Fruit fly (Drosophila melanogaster): ENCODE measurements around the gene RluA-2.

The RluA-2 gene

DNA sequence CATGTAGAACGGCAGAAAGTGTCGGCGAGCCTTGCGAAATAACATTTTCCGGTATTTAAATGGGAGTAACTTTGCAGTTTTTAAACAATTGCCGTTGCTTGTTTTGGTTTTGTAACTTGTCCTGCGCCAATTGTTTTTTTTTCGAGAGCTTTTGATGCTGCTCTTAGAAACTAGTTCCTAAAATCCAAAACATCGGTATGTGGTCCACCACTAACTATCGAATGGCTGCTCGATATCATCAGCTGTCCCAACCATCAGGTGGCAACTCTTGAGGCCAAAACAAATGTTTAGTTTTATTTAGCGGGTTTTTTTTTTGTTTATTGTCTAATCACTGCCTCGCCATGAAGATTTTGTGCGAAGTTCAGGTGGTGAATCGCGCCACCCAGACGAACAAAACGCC, 40.2 kb downstream of the RluA-2 start, which contains the start of the genes Fatp1 and Lrr47 (continued):
- TF ChIP-seq sqz (GFP tag; optimal IDR thresholded peaks at IDR 0.05), result peak; percentile 76
- TF ChIP-seq CG30403 (GFP tag; optimal IDR thresholded peaks at IDR 0.05), result peak; percentile 7
- TF ChIP-seq crp (GFP tag; optimal IDR thresholded peaks at IDR 0.05), result peak in 1 of 2 experiments; percentile 92
- TF ChIP-seq CG6791 (GFP tag; IDR thresholded peaks at IDR 0.05; ENCODE audit: partially characterized antibody), result peak; percentile 84
- peak; percentile 25 for TF ChIP-seq CG14710 (tag; optimal IDR thresholded peaks at IDR 0.05)
- TF ChIP-seq CG15514 (GFP tag; optimal IDR thresholded peaks at IDR 0.05), result peak; percentile 99
- TF ChIP-seq CG2120 (GFP tag; optimal IDR thresholded peaks at IDR 0.05), result no peak
- peak; percentile 83 for TF ChIP-seq hb (GFP tag; IDR thresholded peaks at IDR 0.05; ENCODE audit: partially characterized antibody)
- TF ChIP-seq tna (GFP tag; IDR thresholded peaks at IDR 0.05; ENCODE audit: partially characterized antibody), result peak; percentile 79
- no peak for TF ChIP-seq so (GFP tag; IDR thresholded peaks at IDR 0.05)
- TF ChIP-seq Sry-β (GFP tag; optimal IDR thresholded peaks at IDR 0.05), result peak; percentile 14
- peak; percentile 80 for TF ChIP-seq ato (GFP tag; IDR thresholded peaks at IDR 0.05; ENCODE audit: partially characterized antibody)
- peak; percentile 39 for TF ChIP-seq sens (GFP tag)
- TF ChIP-seq sna (GFP tag; IDR thresholded peaks at IDR 0.05; ENCODE audit: partially characterized antibody), result peak; percentile 80
- TF ChIP-seq stwl (tag; optimal IDR thresholded peaks at IDR 0.05), result peak; percentile 41
- peak; percentile 32 for TF ChIP-seq YL-1 (GFP tag; optimal IDR thresholded peaks at IDR 0.05)
- TF ChIP-seq NC2β (GFP tag; optimal IDR thresholded peaks at IDR 0.05), result peak; percentile 21
- TF ChIP-seq Sry-δ (GFP tag; optimal IDR thresholded peaks at IDR 0.05), result peak; percentile 93
- TF ChIP-seq Dref (GFP tag; IDR thresholded peaks at IDR 0.05), result peak; percentile 56
- peak; percentile 59 for TF ChIP-seq Med (GFP tag)
- 0 out of 3 replicates have a peak, but pooled peaks have one; percentile 6 for TF ChIP-seq CG34422 (GFP tag; IDR thresholded peaks at IDR 0.05)
- no peak for TF ChIP-seq esg (GFP tag; conservative IDR thresholded peaks at IDR 0.05)
- TF ChIP-seq chinmo (GFP tag; IDR thresholded peaks at IDR 0.05; ENCODE audit: partially characterized antibody), result peak; percentile 87; the same call in 3 of the 4 replicates
- no peak for TF ChIP-seq tin (GFP tag; optimal IDR thresholded peaks at IDR 0.05)
- TF ChIP-seq CG16779 (GFP tag; IDR thresholded peaks at IDR 0.05), result no peak
- peak; percentile 90 for TF ChIP-seq Opbp (GFP tag; IDR thresholded peaks at IDR 0.05; ENCODE audit: partially characterized antibody)
- TF ChIP-seq CG30431 (GFP tag; optimal IDR thresholded peaks at IDR 0.05), result no peak
- no peak for TF ChIP-seq luna (GFP tag; optimal IDR thresholded peaks at IDR 0.05)
- peak; percentile 64 for TF ChIP-seq nerfin-2 (GFP tag; IDR thresholded peaks at IDR 0.05; ENCODE audit: partially characterized antibody)
- TF ChIP-seq CG2129 (GFP tag; IDR thresholded peaks at IDR 0.05; ENCODE audit: partially characterized antibody), result peak; percentile 71; the same call in 1 of the 2 replicates
- peak; percentile 22; the same call in 1 of the 2 replicates for TF ChIP-seq NFAT (GFP tag; IDR thresholded peaks at IDR 0.05)
- peak; percentile 82 for TF ChIP-seq CG16813 (GFP tag; IDR thresholded peaks at IDR 0.05; ENCODE audit: partially characterized antibody)
- no peak for TF ChIP-seq gsb-n (tag; optimal IDR thresholded peaks at IDR 0.05)
- TF ChIP-seq CG4617 (GFP tag; optimal IDR thresholded peaks at IDR 0.05; ENCODE audit: borderline replicate concordance), result peak; percentile 35
- peak; percentile 28 for TF ChIP-seq CG11504 (tag; optimal IDR thresholded peaks at IDR 0.05)
- TF ChIP-seq stc (GFP tag; IDR thresholded peaks at IDR 0.05), result no peak
- TF ChIP-seq CG9932 (GFP tag; IDR thresholded peaks at IDR 0.05), result peak; percentile 58; the same call in 1 of the 2 replicates
- peak; percentile 90 for TF ChIP-seq bbx (GFP tag; IDR thresholded peaks at IDR 0.05; ENCODE audit: partially characterized antibody)

- TF ChIP-seq CG12219 (GFP tag; optimal IDR thresholded peaks at IDR 0.05) (peak; percentile 42), HLH54F (GFP tag; optimal IDR thresholded peaks at IDR 0.05) (peak; percentile 17), Kr (GFP tag; optimal IDR thresholded peaks at IDR 0.05) (no peak), lov (optimal IDR thresholded peaks at IDR 0.05) (no peak), lov (GFP tag; IDR thresholded peaks at IDR 0.05) (no peak), CG9215 (GFP tag; IDR thresholded peaks at IDR 0.05) (peak; percentile 27; the same call in 1 of the 2 replicates), CG31388 (GFP tag; optimal IDR thresholded peaks at IDR 0.05) (no peak), Ets97D (GFP tag; optimal IDR thresholded peaks at IDR 0.05) (no peak), Med (GFP tag) (peak; percentile 88), grn (GFP tag; optimal IDR thresholded peaks at IDR 0.05) (peak; percentile 24), Jarid2 (GFP tag; optimal IDR thresholded peaks at IDR 0.05) (no peak), ranshi (GFP tag; IDR thresholded peaks at IDR 0.05) (peak; percentile 53; the same call in 1 of the 2 replicates), Opbp (GFP tag; IDR thresholded peaks at IDR 0.05; ENCODE audit: partially characterized antibody) (no peak), slou (GFP tag; optimal IDR thresholded peaks at IDR 0.05) (no peak), dan (GFP tag; IDR thresholded peaks at IDR 0.05) (no peak)
Observed at dm6 chr2L:10519225-10519624, 42.4 kb downstream of the RluA-2 start.
